Fruit fly (Drosophila melanogaster) whole organism, pupa: ENCODE data around the gene CG5969.

Experiments
- CG12605 ChIP-seq: fragments of 200-800 bp; sonication (Bioruptor generic); IDR thresholded peaks from 2 replicates; pipeline ENCODE4 v1.3.6; 2022; ENCODE audit warnings: missing biosample characterization, missing genetic modification characterization
- CG15710 ChIP-seq: fragments of 200-800 bp; sonication (Bioruptor generic); optimal IDR thresholded peaks from 2 replicates; lab custom pipeline; 2018; ENCODE audit warnings: missing biosample characterization, mild to moderate bottlenecking, missing genetic modification characterization, moderate library complexity
- CG32121 ChIP-seq: fragments of 200-800 bp; sonication (Bioruptor generic); IDR thresholded peaks from 2 replicates; pipeline ENCODE4 v1.3.6; 2022; ENCODE audit warnings: missing biosample characterization, missing genetic modification characterization
- CG4496 ChIP-seq: fragments of 200-800 bp; sonication (Bioruptor generic); IDR thresholded peaks from 3 replicates; pipeline ENCODE4 v1.3.6; 2022; ENCODE audit warnings: missing biosample characterization, missing genetic modification characterization
- CG8301 ChIP-seq: fragments of 200-800 bp; sonication (Bioruptor generic); optimal IDR thresholded peaks from 2 replicates; lab custom pipeline; 2018; ENCODE audit warnings: missing biosample characterization, mild to moderate bottlenecking, missing genetic modification characterization
- EcR ChIP-seq: fragments of 200-800 bp; sonication (Bioruptor generic); optimal IDR thresholded peaks from 3 replicates; lab custom pipeline; 2019; ENCODE audit warnings: missing biosample characterization, missing genetic modification characterization, mild to moderate bottlenecking, moderate library complexity, missing genetic modification reagents
- Ets98B ChIP-seq: fragments of 200-800 bp; sonication (Bioruptor generic); IDR thresholded peaks from 2 replicates; pipeline ENCODE4 v1.3.6; 2022; ENCODE audit warnings: missing biosample characterization, missing genetic modification characterization
- Pif1B ChIP-seq: fragments of 200-800 bp; sonication (Bioruptor generic); optimal IDR thresholded peaks from 3 replicates; lab custom pipeline; 2016; ENCODE audit warnings: missing biosample characterization, missing genetic modification characterization
- rn ChIP-seq: fragments of 200-800 bp; sonication (Bioruptor generic); IDR thresholded peaks from 2 replicates; pipeline ENCODE4 v1.3.6; 2022; ENCODE audit warnings: missing biosample characterization, missing genetic modification characterization

DNA sequence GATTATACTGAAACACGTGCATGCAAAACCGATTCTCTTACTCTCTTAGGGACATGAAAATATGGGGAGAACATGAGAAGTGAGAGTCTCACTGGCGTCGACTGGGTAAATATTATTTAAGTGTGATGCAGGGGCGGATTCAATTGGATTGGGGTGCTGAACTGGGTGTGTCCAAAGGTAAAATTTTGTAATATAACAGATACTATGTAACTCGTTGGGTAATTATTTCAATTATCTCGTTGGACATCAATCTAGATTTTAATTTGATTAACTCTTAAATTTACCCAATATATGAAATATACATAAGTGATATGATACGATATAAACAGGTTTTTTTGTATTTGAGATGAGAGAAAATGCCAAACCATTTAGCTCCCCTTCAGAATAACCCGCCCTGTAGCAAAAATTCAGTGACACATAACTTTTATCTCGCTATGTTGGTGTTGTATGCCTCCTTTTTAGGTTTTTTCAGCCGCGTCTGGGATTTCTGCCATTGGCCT is 34.6 kb downstream of the CG5969 start:
- peak; percentile 89 for TF ChIP-seq Ets98B
- TF ChIP-seq CG32121, result peak; percentile 88
- TF ChIP-seq CG12605 (GFP tag; lab: Robert Waterston, UW), result peak; percentile 65
- TF ChIP-seq CG15710, result peak; percentile 91
- peak; percentile 89; the same call in 2 of the 3 replicates for TF ChIP-seq CG4496 (GFP tag; lab: Robert Waterston, UW)
- TF ChIP-seq CG8301 (tag; lab: Kevin White, UChicago), result peak; percentile 83
- peak; percentile 39; the same call in 1 of the 2 replicates for TF ChIP-seq rn (GFP tag; lab: Robert Waterston, UW)
- TF ChIP-seq EcR (GFP tag; lab: Kevin White, UChicago), result peak; percentile 59
- peak; percentile 87 for TF ChIP-seq Pif1B (GFP tag; lab: Kevin White, UChicago)
